Worm (Caenorhabditis elegans): ENCODE measurements around the gene atp-4.

DNA sequence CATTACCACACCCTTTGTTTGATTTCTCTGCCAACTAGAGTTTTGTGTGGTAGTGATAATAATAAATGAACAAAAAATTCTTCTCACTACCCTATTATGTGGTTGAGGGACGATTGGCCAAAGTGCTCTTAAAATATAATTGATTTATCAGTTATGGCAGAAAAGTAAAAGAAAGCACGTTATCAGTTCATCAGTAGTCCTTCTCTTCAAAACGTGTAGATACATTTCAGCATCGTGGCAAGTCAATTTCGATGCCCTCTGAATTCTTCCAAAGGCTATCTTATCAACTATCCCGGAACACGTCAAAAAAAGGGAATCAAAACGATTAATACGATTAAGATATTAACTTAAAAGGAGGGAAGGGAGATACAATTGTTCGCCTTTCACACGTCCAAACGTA, 13.9 kb downstream of the atp-4 start:
- TF ChIP-seq ces-1 (GFP tag; optimal IDR thresholded peaks at IDR 0.05) (no peak), ceh-44 (GFP tag; IDR thresholded peaks at IDR 0.05) (no peak), R02D3.7 (tag; optimal IDR thresholded peaks at IDR 0.05) (no peak), lin-15B (tag; optimal IDR thresholded peaks at IDR 0.05) (no peak), aha-1 (tag) (no peak), pha-4 (GFP tag; IDR thresholded peaks at IDR 0.05) (no peak), pha-4 (tag; optimal IDR thresholded peaks at IDR 0.05) (no peak), daf-12 (tag; optimal IDR thresholded peaks at IDR 0.05) (no peak), mes-2 (tag; optimal IDR thresholded peaks at IDR 0.05; ENCODE audit: poor library complexity, severe bottlenecking) (no peak), saeg-2 (GFP tag; IDR thresholded peaks at IDR 0.05) (no peak), ztf-7 (tag; optimal IDR thresholded peaks at IDR 0.05) (no peak), lsy-2 (tag; optimal IDR thresholded peaks at IDR 0.05) (no peak), jun-1 (tag; optimal IDR thresholded peaks at IDR 0.05) (no peak)

Measured in whole organism, L4 larva.